Worm (Caenorhabditis elegans): ENCODE measurements around the gene R12C12.10.
"Not testable (repeated sequence)": the region's sequence is repeated elsewhere in the genome, so short reads cannot be mapped to it uniquely, and the experiment has no call there.

Gene R12C12.10

ce11 chrII:6014057-6014456, 29.0 kb downstream of the R12C12.10 start, which contains the start of gene ZK84.2:
ZK84.2 (plus strand) TSS chrII:6014357.
- TF ChIP-seq mep-1, ztf-11, irx-1 (tag; optimal IDR thresholded peaks at IDR 0.05): not testable (repeated sequence)

ce11 chrII:6010544-6010943, 32.5 kb downstream of the R12C12.10 start, which contains the start of gene ins-20:
ins-20 (plus strand) TSS chrII:6010844.
- no peak for TF ChIP-seq elt-2 (tag; optimal IDR thresholded peaks at IDR 0.05)
- no peak for TF ChIP-seq F16B12.6 (tag; optimal IDR thresholded peaks at IDR 0.05)
- TF ChIP-seq C34B4.2 (tag; optimal IDR thresholded peaks at IDR 0.05), result no peak
- no peak for TF ChIP-seq pqm-1 (tag; optimal IDR thresholded peaks at IDR 0.05)
- no peak for TF ChIP-seq pax-3 (tag; optimal IDR thresholded peaks at IDR 0.05)

- TF ChIP-seq ama-1 (optimal IDR thresholded peaks at IDR 0.05); ceh-90 (tag; optimal IDR thresholded peaks at IDR 0.05); efl-3 (GFP tag; optimal IDR thresholded peaks at IDR 0.05): not testable (repeated sequence)
Observed at ce11 chrII:6008887-6009286, 34.2 kb downstream of the R12C12.10 start, which contains the start of gene ZK84.4. ZK84.4 (minus strand) TSS chrII:6008987.

- TF ChIP-seq Y116A8C.19 (tag; optimal IDR thresholded peaks at IDR 0.05; ENCODE audit: borderline replicate concordance), result no peak
- no peak for TF ChIP-seq nhr-19 (GFP tag; conservative IDR thresholded peaks at IDR 0.05)
- peak; percentile 50 for TF ChIP-seq nhr-71 (tag; optimal IDR thresholded peaks at IDR 0.05)
Observed at ce11 chrII:6001004-6001403, 42.1 kb downstream of the R12C12.10 start.

ce11 chrII:6000136-6000535, 42.9 kb downstream of the R12C12.10 start, which contains the start of gene ins-6:
ins-6 (plus strand) TSS chrII:6000436.
- TF ChIP-seq lin-13 (GFP tag; optimal IDR thresholded peaks at IDR 0.05) (no peak), blmp-1 (tag; optimal IDR thresholded peaks at IDR 0.05) (no peak), efl-3 (GFP tag; optimal IDR thresholded peaks at IDR 0.05) (no peak), ets-5 (GFP tag; IDR thresholded peaks at IDR 0.05) (no peak), rnt-1 (tag; optimal IDR thresholded peaks at IDR 0.05) (no peak), sptf-1 (tag; optimal IDR thresholded peaks at IDR 0.05) (no peak), C34B4.2 (tag; optimal IDR thresholded peaks at IDR 0.05) (no peak), nhr-77 (tag; optimal IDR thresholded peaks at IDR 0.05) (no peak), nhr-84 (tag; optimal IDR thresholded peaks at IDR 0.05) (no peak), mep-1 (tag; optimal IDR thresholded peaks at IDR 0.05) (no peak), swsn-7 (tag; optimal IDR thresholded peaks at IDR 0.05) (no peak), C04F5.9 (tag; optimal IDR thresholded peaks at IDR 0.05) (no peak)

ce11 chrII:5997257-5997656, 45.8 kb downstream of the R12C12.10 start, which contains the start of gene ins-5:
ins-5 (plus strand) TSS chrII:5997557.
- no peak for TF ChIP-seq nhr-28 (tag; optimal IDR thresholded peaks at IDR 0.05)
- no peak for TF ChIP-seq ama-1 (optimal IDR thresholded peaks at IDR 0.05)
- no peak for TF ChIP-seq mdl-1 (tag; optimal IDR thresholded peaks at IDR 0.05)
- TF ChIP-seq F16B12.6 (tag; optimal IDR thresholded peaks at IDR 0.05), result no peak
- no peak for TF ChIP-seq jun-1 (tag; optimal IDR thresholded peaks at IDR 0.05)
- no peak for TF ChIP-seq nhr-77 (tag; optimal IDR thresholded peaks at IDR 0.05)
- TF ChIP-seq ets-5 (GFP tag; IDR thresholded peaks at IDR 0.05), result no peak
- TF ChIP-seq ceh-82 (tag; optimal IDR thresholded peaks at IDR 0.05), result no peak
- TF ChIP-seq fkh-8 (tag; optimal IDR thresholded peaks at IDR 0.05), result no peak
- no peak for TF ChIP-seq nhr-20 (tag; optimal IDR thresholded peaks at IDR 0.05)
- no peak for TF ChIP-seq elt-3 (tag; optimal IDR thresholded peaks at IDR 0.05)
- TF ChIP-seq fkh-10 (GFP tag; optimal IDR thresholded peaks at IDR 0.05), result no peak
- TF ChIP-seq nhr-11 (tag; optimal IDR thresholded peaks at IDR 0.05), result no peak
